Fruit fly (Drosophila melanogaster): Measurements from ENCODE around the gene Tbh.
A peak's percentile ranks its signal among the peaks of the same experiment; 100 is the strongest.

Tbh gene

DNA sequence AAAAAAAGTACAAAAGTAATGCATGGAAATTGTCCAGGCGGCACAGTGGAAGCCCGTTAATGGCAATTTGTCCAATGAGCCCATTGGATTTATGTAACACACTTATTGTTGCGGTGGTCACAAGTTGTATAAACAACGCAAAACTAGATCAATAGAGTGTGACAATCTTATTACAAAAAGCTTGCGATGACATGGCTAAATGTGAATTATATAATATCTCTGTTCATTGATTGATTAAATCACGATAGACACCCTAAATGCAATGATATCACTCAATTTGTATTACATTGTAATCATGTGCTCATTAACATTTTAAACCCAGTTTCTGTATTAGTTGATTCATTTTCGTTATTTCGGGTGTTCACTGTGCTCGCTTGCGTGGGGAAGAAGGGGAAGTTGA, 17.5 kb upstream of the Tbh start (continued):
- TF ChIP-seq Med (GFP tag) (peak; percentile 49), CG10979 (tag; optimal IDR thresholded peaks at IDR 0.05) (peak; percentile 42), CG10431 (GFP tag; optimal IDR thresholded peaks at IDR 0.05) (no peak), Dad (GFP tag; optimal IDR thresholded peaks at IDR 0.05) (no peak), bowl (GFP tag; IDR thresholded peaks at IDR 0.05) (no peak), lmd (GFP tag; IDR thresholded peaks at IDR 0.05) (no peak), nerfin-1 (tag; optimal IDR thresholded peaks at IDR 0.05) (peak; percentile 13), CG8944 (GFP tag; optimal IDR thresholded peaks at IDR 0.05) (no peak), CG8388 (GFP tag; optimal IDR thresholded peaks at IDR 0.05) (peak; percentile 13), so (GFP tag; IDR thresholded peaks at IDR 0.05) (no peak), H2.0 (GFP tag; IDR thresholded peaks at IDR 0.05) (no peak), Rx (GFP tag; IDR thresholded peaks at IDR 0.05) (no peak), CG11695 (GFP tag; IDR thresholded peaks at IDR 0.05) (0 out of 3 replicates have a peak, but pooled peaks have one; percentile 12), Rfx (GFP tag; IDR thresholded peaks at IDR 0.05) (no peak), Max (GFP tag; optimal IDR thresholded peaks at IDR 0.05) (no peak), CG11560 (tag; IDR thresholded peaks at IDR 0.05) (no peak), CG11504 (tag; optimal IDR thresholded peaks at IDR 0.05) (peak; percentile 46), CG14965 (GFP tag; optimal IDR thresholded peaks at IDR 0.05; ENCODE audit: borderline replicate concordance) (no peak), sim (GFP tag; IDR thresholded peaks at IDR 0.05) (no peak), croc (GFP tag; conservative IDR thresholded peaks at IDR 0.05) (no peak), NC2α (GFP tag; optimal IDR thresholded peaks at IDR 0.05) (no peak), knrl (GFP tag; IDR thresholded peaks at IDR 0.05; ENCODE audit: partially characterized antibody) (no peak), bcd (GFP tag; optimal IDR thresholded peaks at IDR 0.05) (peak; percentile 4), Lhr (GFP tag; optimal IDR thresholded peaks at IDR 0.05) (no peak), CG9876 (GFP tag; optimal IDR thresholded peaks at IDR 0.05) (no peak), CG2712 (tag; optimal IDR thresholded peaks at IDR 0.05) (peak; percentile 42), bbx (GFP tag; IDR thresholded peaks at IDR 0.05; ENCODE audit: partially characterized antibody) (no peak), CG12391 (tag; optimal IDR thresholded peaks at IDR 0.05) (peak; percentile 28), da (GFP tag; optimal IDR thresholded peaks at IDR 0.05) (no peak), sqz (GFP tag; optimal IDR thresholded peaks at IDR 0.05) (no peak), CG4424 (GFP tag; optimal IDR thresholded peaks at IDR 0.05) (no peak), org-1 (GFP tag; optimal IDR thresholded peaks at IDR 0.05) (peak; percentile 4), Spps (tag; optimal IDR thresholded peaks at IDR 0.05) (no peak), CG4404 (GFP tag; IDR thresholded peaks at IDR 0.05) (no peak), wor (GFP tag; IDR thresholded peaks at IDR 0.05) (no peak), Chrac-16 (GFP tag; optimal IDR thresholded peaks at IDR 0.05) (no peak), jumu (GFP tag; optimal IDR thresholded peaks at IDR 0.05) (no peak), stc (GFP tag; IDR thresholded peaks at IDR 0.05) (no peak), dmrt99B (tag; optimal IDR thresholded peaks at IDR 0.05) (peak; percentile 25), wek (GFP tag; optimal IDR thresholded peaks at IDR 0.05) (no peak), Sin3A (optimal IDR thresholded peaks at IDR 0.05) (no peak), Hr3 (GFP tag; optimal IDR thresholded peaks at IDR 0.05) (no peak), eyg (GFP tag; optimal IDR thresholded peaks at IDR 0.05) (no peak), bsh (GFP tag; optimal IDR thresholded peaks at IDR 0.05) (peak in 1 of 2 experiments; percentile 34), crc (GFP tag; optimal IDR thresholded peaks at IDR 0.05) (no peak), ken (GFP tag; IDR thresholded peaks at IDR 0.05) (no peak), CG2199 (GFP tag; IDR thresholded peaks at IDR 0.05) (no peak), Dbx (GFP tag; IDR thresholded peaks at IDR 0.05) (no peak), CG11456 (GFP tag; IDR thresholded peaks at IDR 0.05) (no peak), CG17186 (GFP tag; optimal IDR thresholded peaks at IDR 0.05) (no peak), pum (GFP tag; optimal IDR thresholded peaks at IDR 0.05) (no peak), ro (GFP tag; IDR thresholded peaks at IDR 0.05) (no peak), HHEX (GFP tag; optimal IDR thresholded peaks at IDR 0.05) (no peak)

All from whole organism, embryonic.